Worm (Caenorhabditis elegans): ENCODE results near the gene C25H3.15.
A peak's percentile ranks its signal among the peaks of the same experiment; 100 is the strongest.

DNA sequence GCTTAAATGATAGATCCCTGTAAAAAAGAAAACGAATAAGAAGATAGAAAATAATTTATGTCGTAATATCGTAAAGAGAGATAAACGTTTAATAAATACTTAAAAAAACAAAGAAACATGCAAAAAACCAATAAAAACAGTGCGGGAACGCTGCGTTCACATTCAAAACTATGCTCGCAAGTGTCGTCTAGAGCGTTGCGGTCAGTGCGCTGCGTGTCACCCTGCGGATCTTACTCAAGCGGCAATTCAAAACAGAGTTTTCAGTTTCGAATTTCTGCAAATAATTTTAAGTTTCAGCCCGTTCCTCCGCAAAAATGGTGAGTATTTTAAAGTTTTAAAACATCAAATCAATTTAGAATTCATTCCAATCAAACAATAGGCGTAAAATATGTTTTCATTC, 49.7 kb downstream of the C25H3.15 start, which contains the start of the genes tiar-1 and lelo-4:
- TF ChIP-seq lin-11 (tag; optimal IDR thresholded peaks at IDR 0.05) (peak; percentile 76), nhr-21 (tag; optimal IDR thresholded peaks at IDR 0.05) (peak; percentile 8), snpc-4 (tag; optimal IDR thresholded peaks at IDR 0.05) (peak; percentile 72), gmeb-1 (tag; optimal IDR thresholded peaks at IDR 0.05) (peak; percentile 84), nhr-237 (tag; optimal IDR thresholded peaks at IDR 0.05) (no peak), nhr-23 (tag; optimal IDR thresholded peaks at IDR 0.05) (no peak), fos-1 (tag; optimal IDR thresholded peaks at IDR 0.05) (peak; percentile 24), ztf-11 (tag; optimal IDR thresholded peaks at IDR 0.05) (no peak), ztf-4 (tag; optimal IDR thresholded peaks at IDR 0.05) (peak; percentile 57), skn-1 (tag; optimal IDR thresholded peaks at IDR 0.05) (no peak)

Measured in whole organism, L2 larva.